Worm (Caenorhabditis elegans): ENCODE measurements around the gene dgn-1.

ce11 chrX:10881984-10882383, 46.8 kb downstream of the dgn-1 start, which contains the start of gene T21E8.6:
- TF ChIP-seq nhr-67 (tag; optimal IDR thresholded peaks at IDR 0.05): no peak
- TF ChIP-seq pha-4 (tag; optimal IDR thresholded peaks at IDR 0.05): no peak
- no peak for TF ChIP-seq skn-1 (tag; optimal IDR thresholded peaks at IDR 0.05)
- TF ChIP-seq lin-15B (tag; optimal IDR thresholded peaks at IDR 0.05): no peak

Data from whole organism, L3 larva.